Worm (Caenorhabditis elegans) whole organism, midembryonic: ENCODE data around the gene trcs-1.

Experiments
- cog-1 ChIP-seq: sonication (generic microtip); optimal IDR thresholded peaks from 2 replicates; lab custom pipeline; 2016; ENCODE audit warnings: missing genetic modification characterization, missing compliant biosample characterization
- ref-1 ChIP-seq: fragments of 200-800 bp; sonication (Bioruptor generic); conservative IDR thresholded peaks from 2 replicates; pipeline ENCODE4 v1.3.6; 2022; ENCODE audit warnings: missing genetic modification reagents, missing genetic modification characterization, missing compliant biosample characterization
- ztf-23 ChIP-seq: fragments of 200-800 bp; sonication (Bioruptor generic); IDR thresholded peaks from 2 replicates; pipeline ENCODE4 v1.3.6; 2022; ENCODE audit warnings: missing genetic modification reagents, missing genetic modification characterization, missing compliant biosample characterization

DNA sequence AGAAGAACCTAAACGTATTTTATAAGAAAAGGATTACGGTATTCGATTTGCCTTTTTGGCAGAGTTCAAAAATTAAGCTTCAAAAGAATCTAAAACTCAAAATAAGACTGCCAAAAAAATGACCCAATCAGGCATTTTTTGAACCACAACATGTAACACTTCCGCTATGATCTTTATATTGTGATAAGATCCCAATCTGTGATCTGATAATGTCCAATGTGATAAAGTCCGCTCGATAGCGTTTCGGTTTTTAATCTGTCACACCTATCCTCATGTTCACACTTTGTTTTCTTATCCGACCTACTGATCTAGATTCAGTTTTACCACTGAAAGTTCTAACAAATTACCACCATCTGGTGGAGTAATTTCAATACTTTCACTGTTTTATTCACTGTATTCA, 25.4 kb upstream of the trcs-1 start:
- TF ChIP-seq ref-1, result no peak
- no peak for TF ChIP-seq ztf-23
- TF ChIP-seq cog-1, result no peak
